Fruit fly (Drosophila melanogaster) whole organism, wandering third instar larva: ENCODE data around the gene Fancm.

Experiments used
- Abd-B ChIP-seq: fragments of >200 bp; optimal IDR thresholded peaks from 2 replicates; lab custom pipeline; 2017; ENCODE audit warnings: missing biosample characterization, missing genetic modification characterization
- CG32264 ChIP-seq: fragments of 200-800 bp; sonication (Bioruptor generic); optimal IDR thresholded peaks from 2 replicates; lab custom pipeline; 2016; ENCODE audit warnings: missing biosample characterization, missing genetic modification characterization
- CG9705 ChIP-seq: fragments of 200-800 bp; sonication (Bioruptor generic); optimal IDR thresholded peaks from 2 replicates; lab custom pipeline; 2018; ENCODE audit warnings: missing biosample characterization, mild to moderate bottlenecking, missing genetic modification characterization
- CrebA ChIP-seq: fragments of 200-800 bp; sonication (Bioruptor generic); optimal IDR thresholded peaks from 2 replicates; lab custom pipeline; 2016; ENCODE audit warnings: missing biosample characterization, mild to moderate bottlenecking, missing genetic modification characterization, borderline replicate concordance
- Dfd ChIP-seq: fragments of >200 bp; optimal IDR thresholded peaks from 2 replicates; lab custom pipeline; 2017; ENCODE audit warnings: missing biosample characterization, missing genetic modification characterization
- Dif ChIP-seq: fragments of 200-275, 200-300 bp; sonication (Bioruptor generic); optimal IDR thresholded peaks from 2 replicates; lab custom pipeline; 2018; ENCODE audit warnings: missing biosample characterization, missing genetic modification characterization; ENCODE audit not compliant: partially characterized antibody
- GATAd ChIP-seq: sonication (Bioruptor generic); optimal IDR thresholded peaks from 2 replicates; lab custom pipeline; 2016; ENCODE audit warnings: missing biosample characterization, missing genetic modification characterization
- HLH106 ChIP-seq: fragments of 200-800 bp; optimal IDR thresholded peaks from 3 replicates; lab custom pipeline; 2019; ENCODE audit warnings: missing biosample characterization, mild to moderate bottlenecking, missing genetic modification characterization, moderate library complexity
- Hnf4 ChIP-seq: fragments of 200-800 bp; sonication (Bioruptor generic); optimal IDR thresholded peaks from 2 replicates; lab custom pipeline; 2016; ENCODE audit warnings: missing biosample characterization, mild to moderate bottlenecking, missing genetic modification characterization
- Hr78 ChIP-seq: fragments of >200 bp; optimal IDR thresholded peaks from 2 replicates; lab custom pipeline; 2017; ENCODE audit warnings: missing biosample characterization, missing genetic modification characterization
- Hr83 ChIP-seq: fragments of 200-300 bp; sonication (Bioruptor generic); optimal IDR thresholded peaks from 2 replicates; lab custom pipeline; 2016; ENCODE audit warnings: missing biosample characterization, mild to moderate bottlenecking, missing genetic modification characterization, moderate library complexity; ENCODE audit not compliant: poor library complexity, severe bottlenecking
- Jra ChIP-seq: sonication (Bioruptor generic); optimal IDR thresholded peaks from 2 replicates; lab custom pipeline; 2016; ENCODE audit warnings: missing biosample characterization, missing genetic modification characterization
- Mio ChIP-seq: sonication (Bioruptor generic); optimal IDR thresholded peaks from 2 replicates; lab custom pipeline; 2016; ENCODE audit warnings: missing biosample characterization, missing genetic modification characterization
- Myc ChIP-seq: fragments of >200 bp; optimal IDR thresholded peaks from 2 replicates; lab custom pipeline; 2017
- N ChIP-seq: fragments of >200 bp; optimal IDR thresholded peaks from 2 replicates; lab custom pipeline; 2018; ENCODE audit warnings: missing biosample characterization, missing external identifiers, missing genetic modification characterization
- OdsH ChIP-seq: fragments of 200-800 bp; sonication (Bioruptor generic); optimal IDR thresholded peaks from 2 replicates; lab custom pipeline; 2016; ENCODE audit warnings: missing biosample characterization, mild to moderate bottlenecking, missing genetic modification characterization
- Rel ChIP-seq, 2 experiments: fragments of 200-800 bp; sonication (Bioruptor generic) in 1 of 2; optimal IDR thresholded peaks; 2 replicates in 1 of 2; 3 replicates in 1 of 2; lab custom pipeline; 2016 to 2019; ENCODE audit warnings: mild to moderate bottlenecking in 2 of 2, missing biosample characterization in 2 of 2, missing genetic modification characterization in 2 of 2, moderate library complexity in 1 of 2
- Sp1 ChIP-seq: fragments of 200-800 bp; sonication (Bioruptor generic); optimal IDR thresholded peaks from 3 replicates; lab custom pipeline; 2019; ENCODE audit warnings: missing biosample characterization, mild to moderate bottlenecking, missing genetic modification characterization, moderate library complexity
- Vsx2 ChIP-seq: fragments of 200-300, 225-300 bp; sonication (Bioruptor generic); optimal IDR thresholded peaks from 2 replicates; lab custom pipeline; 2018; ENCODE audit warnings: missing biosample characterization, missing genetic modification characterization; ENCODE audit not compliant: partially characterized antibody
- br ChIP-seq: fragments of 200-800 bp; sonication (Bioruptor generic); optimal IDR thresholded peaks from 2 replicates; lab custom pipeline; 2016; ENCODE audit warnings: missing biosample characterization, missing genetic modification characterization
- brk ChIP-seq: fragments of 200-800 bp; sonication (Bioruptor generic); optimal IDR thresholded peaks from 2 replicates; lab custom pipeline; 2016; ENCODE audit warnings: missing biosample characterization, mild to moderate bottlenecking, missing genetic modification characterization
- dl ChIP-seq, 2 experiments: fragments of 175-275, 200-275 bp in 1 of 2; fragments of 200-275 bp in 1 of 2; sonication (Bioruptor generic); optimal IDR thresholded peaks; lab custom pipeline; 2018; ENCODE audit warnings: mild to moderate bottlenecking in 2 of 2, missing biosample characterization in 2 of 2, missing genetic modification characterization in 2 of 2, moderate library complexity in 2 of 2; ENCODE audit not compliant: partially characterized antibody in 2 of 2, insufficient read depth in 1 of 2
- dmrt93B ChIP-seq: fragments of 200-800 bp; sonication (Bioruptor generic); optimal IDR thresholded peaks from 2 replicates; lab custom pipeline; 2018; ENCODE audit warnings: missing biosample characterization, mild to moderate bottlenecking, missing genetic modification characterization
- dsf ChIP-seq: sonication (Bioruptor generic); optimal IDR thresholded peaks from 2 replicates; lab custom pipeline; 2016; ENCODE audit warnings: missing biosample characterization, missing genetic modification characterization, borderline replicate concordance
- ey ChIP-seq: fragments of 200-800 bp; sonication (Bioruptor generic); optimal IDR thresholded peaks from 2 replicates; lab custom pipeline; 2016; ENCODE audit warnings: missing biosample characterization, missing genetic modification characterization
- foxo ChIP-seq, 2 experiments: fragments of 200-800 bp; sonication (Bioruptor generic); optimal IDR thresholded peaks; 2 replicates in 1 of 2; 3 replicates in 1 of 2; lab custom pipeline; 2016 to 2017; ENCODE audit warnings: missing biosample characterization in 2 of 2, missing genetic modification characterization in 2 of 2
- fru ChIP-seq: fragments of 200-800 bp; sonication (Bioruptor generic); optimal IDR thresholded peaks from 3 replicates; lab custom pipeline; 2016; ENCODE audit warnings: missing biosample characterization, mild to moderate bottlenecking, missing genetic modification characterization
- h ChIP-seq: fragments of 200-800 bp; sonication (Bioruptor generic); optimal IDR thresholded peaks from 3 replicates; lab custom pipeline; 2016; ENCODE audit warnings: missing biosample characterization, mild to moderate bottlenecking, missing genetic modification characterization
- jim ChIP-seq: fragments of 175-275, 200-325 bp; sonication (Bioruptor generic); optimal IDR thresholded peaks from 2 replicates; lab custom pipeline; 2016; ENCODE audit warnings: missing biosample characterization, mild to moderate bottlenecking, missing genetic modification characterization
- lola ChIP-seq: fragments of >200 bp; optimal IDR thresholded peaks from 2 replicates; lab custom pipeline; 2017; ENCODE audit warnings: missing biosample characterization, missing genetic modification characterization
- pan ChIP-seq: fragments of >200 bp; optimal IDR thresholded peaks from 2 replicates; lab custom pipeline; 2017
- psq ChIP-seq: fragments of 200-800 bp; sonication (Bioruptor generic); optimal IDR thresholded peaks from 3 replicates; lab custom pipeline; 2017; ENCODE audit warnings: missing biosample characterization, mild to moderate bottlenecking, missing genetic modification characterization, moderate library complexity
- rgr ChIP-seq: fragments of 200-800 bp; sonication (Bioruptor generic); optimal IDR thresholded peaks from 3 replicates; lab custom pipeline; 2016; ENCODE audit warnings: missing biosample characterization, mild to moderate bottlenecking, missing genetic modification characterization
- sage ChIP-seq: fragments of 200-800 bp; sonication (Bioruptor generic); optimal IDR thresholded peaks from 2 replicates; lab custom pipeline; 2016; ENCODE audit warnings: missing biosample characterization, mild to moderate bottlenecking, missing genetic modification characterization
- sv ChIP-seq: fragments of 200-800 bp; sonication (Bioruptor generic); optimal IDR thresholded peaks from 3 replicates; lab custom pipeline; 2016; ENCODE audit warnings: missing biosample characterization, missing genetic modification characterization
- tai ChIP-seq: sonication (Bioruptor generic); optimal IDR thresholded peaks from 2 replicates; lab custom pipeline; 2016; ENCODE audit warnings: missing biosample characterization, missing genetic modification characterization
- usp ChIP-seq: fragments of >200 bp; optimal IDR thresholded peaks from 2 replicates; lab custom pipeline; 2017; ENCODE audit warnings: missing biosample characterization, missing genetic modification characterization
- woc ChIP-seq: sonication (Bioruptor generic); optimal IDR thresholded peaks from 2 replicates; lab custom pipeline; 2016; ENCODE audit warnings: missing biosample characterization, mild to moderate bottlenecking, missing genetic modification characterization

The Fancm gene

dm6 chr3R:21452108-21452507 lies 30.0 kb upstream of the Fancm start:
- TF ChIP-seq Hr78 (GFP tag; lab: Kevin White, UChicago) (no peak), GATAd (no peak), dsf (GFP tag; lab: Kevin White, UChicago) (no peak), HLH106 (tag; lab: Kevin White, UChicago) (peak; percentile 41), rgr (GFP tag; lab: Kevin White, UChicago) (peak; percentile 28), lola (GFP tag; lab: Kevin White, UChicago) (no peak), Jra (GFP tag; lab: Kevin White, UChicago) (no peak), woc (peak; percentile 35), foxo (GFP tag; optimal IDR thresholded peaks at IDR 0.05; lab: Kevin White, UChicago) (peak in 1 of 2 experiments; percentile 58), sage (GFP tag; lab: Kevin White, UChicago) (no peak), fru (peak; percentile 51), ey (GFP tag; lab: Kevin White, UChicago) (peak; percentile 41), Dfd (GFP tag; lab: Kevin White, UChicago) (no peak), Hnf4 (GFP tag; lab: Kevin White, UChicago) (no peak), CG9705 (GFP tag; lab: Kevin White, UChicago) (no peak), Hr83 (GFP tag; lab: Kevin White, UChicago) (no peak), OdsH (GFP tag; lab: Kevin White, UChicago) (peak; percentile 34), usp (GFP tag; lab: Kevin White, UChicago) (no peak), h (GFP tag; lab: Kevin White, UChicago) (peak; percentile 46), Sp1 (GFP tag; lab: Kevin White, UChicago) (peak; percentile 50), jim (GFP tag; lab: Kevin White, UChicago) (no peak), sv (GFP tag; lab: Kevin White, UChicago) (no peak), Rel (GFP tag; optimal IDR thresholded peaks at IDR 0.05; lab: Kevin White, UChicago) (no peak), Rel (tag; optimal IDR thresholded peaks at IDR 0.05; lab: Kevin White, UChicago) (no peak), Dif (GFP tag; lab: Kevin White, UChicago) (no peak), brk (GFP tag; lab: Kevin White, UChicago) (no peak), br (GFP tag; lab: Kevin White, UChicago) (peak; percentile 57), Abd-B (GFP tag; lab: Kevin White, UChicago) (no peak), CrebA (no peak), pan (lab: Kevin White, UChicago) (no peak), CG32264 (GFP tag; lab: Kevin White, UChicago) (no peak), Mio (no peak), tai (GFP tag; lab: Kevin White, UChicago) (no peak), Vsx2 (GFP tag; lab: Kevin White, UChicago) (no peak), psq (GFP tag; lab: Kevin White, UChicago) (peak; percentile 39), dmrt93B (GFP tag; lab: Kevin White, UChicago) (peak; percentile 20), dl (GFP tag; optimal IDR thresholded peaks at IDR 0.05; lab: Kevin White, UChicago; ENCODE audit: insufficient read depth in 1 of 2, partially characterized antibody in 2 of 2) (no peak), Myc (lab: Kevin White, UChicago) (no peak), N (no peak)
- TF ChIP-seq, all 38 proteins: peak for 12

dm6 chr3R:21456774-21457173 lies 25.4 kb upstream of the Fancm start:
- no peak for TF ChIP-seq N
- TF ChIP-seq dl (GFP tag; optimal IDR thresholded peaks at IDR 0.05; lab: Kevin White, UChicago; ENCODE audit: insufficient read depth in 1 of 2, partially characterized antibody in 2 of 2) = no peak
- TF ChIP-seq Jra (GFP tag; lab: Kevin White, UChicago) = no peak
- no peak for TF ChIP-seq CG9705 (GFP tag; lab: Kevin White, UChicago)
- TF ChIP-seq Vsx2 (GFP tag; lab: Kevin White, UChicago) = no peak
- TF ChIP-seq CG32264 (GFP tag; lab: Kevin White, UChicago) = no peak
- TF ChIP-seq h (GFP tag; lab: Kevin White, UChicago) = no peak
- TF ChIP-seq Myc (lab: Kevin White, UChicago) = no peak
- TF ChIP-seq GATAd = no peak
- no peak for TF ChIP-seq rgr (GFP tag; lab: Kevin White, UChicago)
- TF ChIP-seq, all 38 proteins: peak for 0
